Worm (Caenorhabditis elegans) whole organism, midembryonic: ENCODE results near the gene R12C12.5.

Experiments used
- cog-1 ChIP-seq: sonication (generic microtip); optimal IDR thresholded peaks from 2 replicates; lab custom pipeline; 2016; ENCODE audit warnings: missing genetic modification characterization, missing compliant biosample characterization
- flt-1 ChIP-seq: fragments of 200-800 bp; sonication (Bioruptor generic); IDR thresholded peaks from 2 replicates; pipeline ENCODE4 v1.3.6; 2022; ENCODE audit warnings: missing genetic modification characterization, missing compliant biosample characterization

ce11 chrII:6010544-6010943, 34.4 kb downstream of the R12C12.5 start, which contains the start of gene ins-20:
- no peak for TF ChIP-seq flt-1 (GFP tag; lab: Robert Waterston, UW)
- no peak for TF ChIP-seq cog-1
